Worm (Caenorhabditis elegans) whole organism, L1 larva: ENCODE measurements around the gene F14F3.5.

Source experiments
- C16A3.4 ChIP-seq: fragments of 150-350 bp; optimal IDR thresholded peaks from 2 replicates; lab custom pipeline; 2014; ENCODE audit warnings: missing biosample characterization, missing genetic modification characterization
- F16B12.6 ChIP-seq: fragments of 150-350 bp; optimal IDR thresholded peaks from 2 replicates; lab custom pipeline; 2014; ENCODE audit warnings: missing biosample characterization, missing genetic modification characterization
- blmp-1 ChIP-seq: fragments of 150-350 bp; optimal IDR thresholded peaks from 2 replicates; lab custom pipeline; 2014; ENCODE audit warnings: missing biosample characterization, missing genetic modification characterization
- ceh-63 ChIP-seq: fragments of 200-800 bp; sonication (Bioruptor generic); optimal IDR thresholded peaks from 2 replicates; lab custom pipeline; 2018; ENCODE audit warnings: mild to moderate bottlenecking, missing genetic modification characterization, missing compliant biosample characterization
- ceh-82 ChIP-seq, 3 experiments: fragments of 150-350 bp in 1 of 3; sonication (generic microtip) in 2 of 3; optimal IDR thresholded peaks; 2 replicates each; lab custom pipeline; 2014 to 2017; ENCODE audit warnings: missing biosample characterization in 3 of 3, missing genetic modification characterization in 3 of 3
- ceh-90 ChIP-seq: sonication (generic microtip); optimal IDR thresholded peaks from 2 replicates; lab custom pipeline; 2016; ENCODE audit warnings: missing genetic modification characterization, missing compliant biosample characterization
- dpl-1 ChIP-seq, 3 experiments: fragments of 150-350 bp in 2 of 3; sonication (generic microtip) in 1 of 3; optimal IDR thresholded peaks; 2 replicates each; lab custom pipeline; 2014 to 2017; ENCODE audit warnings: missing biosample characterization in 3 of 3, missing genetic modification characterization in 3 of 3, missing genetic modification reagents in 3 of 3
- dsc-1 ChIP-seq: sonication (generic microtip); optimal IDR thresholded peaks from 2 replicates; lab custom pipeline; 2016; ENCODE audit warnings: mild to moderate bottlenecking, missing genetic modification characterization, missing compliant biosample characterization
- efl-1 ChIP-seq, 4 experiments: fragments of 150-350 bp; optimal IDR thresholded peaks in 3 of 4; peaks in 1 of 4; 1 replicate in 1 of 4; 2 replicates in 3 of 4; lab custom pipeline; 2014; ENCODE audit warnings: missing biosample characterization in 2 of 4, missing genetic modification characterization in 2 of 4, missing genetic modification reagents in 2 of 4
- egl-27 ChIP-seq, 2 experiments: fragments of 150-350 bp in 1 of 2; sonication (generic microtip); optimal IDR thresholded peaks; 3 replicates each; lab custom pipeline; 2017 to 2018; ENCODE audit warnings: missing biosample characterization in 2 of 2, missing genetic modification characterization in 2 of 2, missing genetic modification reagents in 2 of 2
- elt-3 ChIP-seq, 6 experiments: fragments of 150-350 bp in 1 of 6; sonication (generic microtip); optimal IDR thresholded peaks; 2 replicates each; lab custom pipeline; 2017 to 2018; ENCODE audit warnings: missing biosample characterization in 6 of 6, missing genetic modification characterization in 6 of 6, inconsistent platforms in 1 of 6
- ets-5 ChIP-seq: fragments of 200-800 bp; sonication (Bioruptor generic); IDR thresholded peaks from 2 replicates; pipeline ENCODE4 v1.3.6; 2022; ENCODE audit warnings: missing genetic modification characterization, missing compliant biosample characterization
- fkh-10 ChIP-seq: sonication (generic microtip); optimal IDR thresholded peaks from 2 replicates; lab custom pipeline; 2017; ENCODE audit warnings: missing biosample characterization, missing genetic modification reagents, missing genetic modification characterization
- fkh-8 ChIP-seq: sonication (generic microtip); optimal IDR thresholded peaks from 2 replicates; lab custom pipeline; 2016; ENCODE audit warnings: mild to moderate bottlenecking, missing genetic modification characterization, missing compliant biosample characterization
- grh-1 ChIP-seq: fragments of 200-800 bp; sonication (Bioruptor generic); IDR thresholded peaks from 2 replicates; pipeline ENCODE4 v1.3.6; 2022; ENCODE audit warnings: missing genetic modification reagents, missing genetic modification characterization, missing compliant biosample characterization
- hlh-4 ChIP-seq: sonication (generic microtip); optimal IDR thresholded peaks from 2 replicates; lab custom pipeline; 2016; ENCODE audit warnings: mild to moderate bottlenecking, missing genetic modification characterization, missing compliant biosample characterization
- lin-13 ChIP-seq: fragments of 150-350 bp; optimal IDR thresholded peaks from 2 replicates; lab custom pipeline; 2014; ENCODE audit warnings: missing biosample characterization, missing genetic modification reagents, missing genetic modification characterization
- lin-35 ChIP-seq, 2 experiments: fragments of 150-350 bp; optimal IDR thresholded peaks; 2 replicates each; lab custom pipeline; 2014; ENCODE audit warnings: missing biosample characterization in 2 of 2, missing genetic modification characterization in 2 of 2, missing genetic modification reagents in 2 of 2
- lsy-2 ChIP-seq, 2 experiments: fragments of 150-350 bp; optimal IDR thresholded peaks; 2 replicates each; lab custom pipeline; 2014; ENCODE audit warnings: missing biosample characterization in 2 of 2, missing genetic modification characterization in 2 of 2
- mdl-1 ChIP-seq, 2 experiments: fragments of 150-350 bp; optimal IDR thresholded peaks; 2 replicates each; lab custom pipeline; 2014 to 2017; ENCODE audit warnings: missing biosample characterization in 2 of 2, missing genetic modification characterization in 2 of 2, inconsistent platforms in 1 of 2
- mef-2 ChIP-seq: fragments of 150-350 bp; optimal IDR thresholded peaks from 2 replicates; lab custom pipeline; 2014; ENCODE audit warnings: missing biosample characterization, missing genetic modification characterization
- mep-1 ChIP-seq: fragments of 150-350 bp; optimal IDR thresholded peaks from 2 replicates; lab custom pipeline; 2014; ENCODE audit warnings: missing biosample characterization, missing genetic modification characterization
- nhr-11 ChIP-seq: fragments of 150-350 bp; optimal IDR thresholded peaks from 2 replicates; lab custom pipeline; 2014; ENCODE audit warnings: missing biosample characterization, missing genetic modification characterization
- nhr-19 ChIP-seq: fragments of 200-800 bp; sonication (Bioruptor generic); conservative IDR thresholded peaks from 2 replicates; pipeline ENCODE4 v1.3.6; 2022; ENCODE audit warnings: missing genetic modification characterization, missing compliant biosample characterization
- nhr-20 ChIP-seq: sonication (generic microtip); optimal IDR thresholded peaks from 2 replicates; lab custom pipeline; 2016; ENCODE audit warnings: mild to moderate bottlenecking, missing genetic modification characterization, missing compliant biosample characterization
- nhr-28 ChIP-seq: fragments of 150-350 bp; optimal IDR thresholded peaks from 2 replicates; lab custom pipeline; 2014; ENCODE audit warnings: missing biosample characterization, missing genetic modification characterization
- nhr-47 ChIP-seq: sonication (generic microtip); optimal IDR thresholded peaks from 2 replicates; lab custom pipeline; 2016; ENCODE audit warnings: mild to moderate bottlenecking, missing genetic modification characterization, moderate library complexity, missing compliant biosample characterization
- nhr-71 ChIP-seq: sonication (generic microtip); optimal IDR thresholded peaks from 2 replicates; lab custom pipeline; 2016; ENCODE audit warnings: mild to moderate bottlenecking, missing genetic modification characterization, moderate library complexity, missing compliant biosample characterization
- nhr-76 ChIP-seq: sonication (generic microtip); optimal IDR thresholded peaks from 2 replicates; lab custom pipeline; 2017; ENCODE audit warnings: missing biosample characterization, missing genetic modification characterization
- nhr-85 ChIP-seq: sonication (generic microtip); peaks from one replicate; lab custom pipeline; 2016; ENCODE audit warnings: missing genetic modification characterization, inconsistent platforms, missing compliant biosample characterization
- nhr-90 ChIP-seq: sonication (generic microtip); optimal IDR thresholded peaks from 2 replicates; lab custom pipeline; 2016; ENCODE audit warnings: mild to moderate bottlenecking, missing genetic modification characterization, missing compliant biosample characterization; ENCODE audit not compliant: poor library complexity
- pag-3 ChIP-seq: sonication (generic microtip); optimal IDR thresholded peaks from 2 replicates; lab custom pipeline; 2017; ENCODE audit warnings: missing genetic modification characterization, mild to moderate bottlenecking, missing compliant biosample characterization, antibody characterized with exemption, borderline replicate concordance; ENCODE audit not compliant: insufficient read depth
- pqm-1 ChIP-seq: sonication (generic microtip); optimal IDR thresholded peaks from 3 replicates; lab custom pipeline; 2017; ENCODE audit warnings: missing biosample characterization, missing genetic modification characterization
- rnt-1 ChIP-seq: sonication (generic microtip); optimal IDR thresholded peaks from 2 replicates; lab custom pipeline; 2016; ENCODE audit warnings: mild to moderate bottlenecking, missing genetic modification characterization, moderate library complexity, missing compliant biosample characterization
- snu-23 ChIP-seq: sonication (generic microtip); optimal IDR thresholded peaks from 2 replicates; lab custom pipeline; 2016; ENCODE audit warnings: missing genetic modification characterization, missing compliant biosample characterization
- sptf-1 ChIP-seq: fragments of 150-350 bp; optimal IDR thresholded peaks from 2 replicates; lab custom pipeline; 2014; ENCODE audit warnings: missing biosample characterization, missing genetic modification characterization
- sup-37 ChIP-seq: fragments of 200-800 bp; sonication (Bioruptor generic); optimal IDR thresholded peaks from 2 replicates; lab custom pipeline; 2018; ENCODE audit warnings: mild to moderate bottlenecking, missing genetic modification characterization, missing compliant biosample characterization
- swsn-7 ChIP-seq: sonication (generic microtip); optimal IDR thresholded peaks from 2 replicates; lab custom pipeline; 2016; ENCODE audit warnings: missing genetic modification characterization, missing compliant biosample characterization
- tbx-2 ChIP-seq: sonication (generic microtip); optimal IDR thresholded peaks from 2 replicates; lab custom pipeline; 2016; ENCODE audit warnings: missing genetic modification characterization, missing compliant biosample characterization
- unc-130 ChIP-seq: fragments of 150-350 bp; optimal IDR thresholded peaks from 2 replicates; lab custom pipeline; 2017; ENCODE audit warnings: missing biosample characterization, missing genetic modification characterization, inconsistent platforms
- unc-62 ChIP-seq: fragments of 150-350 bp; optimal IDR thresholded peaks from 2 replicates; lab custom pipeline; 2014; ENCODE audit warnings: missing biosample characterization, missing genetic modification reagents, missing genetic modification characterization
- unc-98 ChIP-seq: fragments of 200-800 bp; sonication (Bioruptor generic); IDR thresholded peaks from 2 replicates; pipeline ENCODE4 v1.3.6; 2022; ENCODE audit warnings: missing genetic modification characterization, missing compliant biosample characterization
- vab-15 ChIP-seq: sonication (generic microtip); optimal IDR thresholded peaks from 2 replicates; lab custom pipeline; 2017; ENCODE audit warnings: missing genotype, mild to moderate bottlenecking, missing genetic modification characterization, missing compliant biosample characterization
- xbp-1 ChIP-seq: sonication (generic microtip); optimal IDR thresholded peaks from 2 replicates; lab custom pipeline; 2016; ENCODE audit warnings: missing genetic modification characterization, missing compliant biosample characterization
- zag-1 ChIP-seq: fragments of 150-350 bp; optimal IDR thresholded peaks from 2 replicates; lab custom pipeline; 2014; ENCODE audit warnings: missing biosample characterization, missing genetic modification characterization
- ztf-11 ChIP-seq, 2 experiments: sonication (generic microtip); optimal IDR thresholded peaks; 2 replicates each; lab custom pipeline; 2016 to 2017; ENCODE audit warnings: missing genetic modification characterization in 2 of 2, missing biosample characterization in 1 of 2, missing compliant biosample characterization in 1 of 2

Gene F14F3.5

DNA sequence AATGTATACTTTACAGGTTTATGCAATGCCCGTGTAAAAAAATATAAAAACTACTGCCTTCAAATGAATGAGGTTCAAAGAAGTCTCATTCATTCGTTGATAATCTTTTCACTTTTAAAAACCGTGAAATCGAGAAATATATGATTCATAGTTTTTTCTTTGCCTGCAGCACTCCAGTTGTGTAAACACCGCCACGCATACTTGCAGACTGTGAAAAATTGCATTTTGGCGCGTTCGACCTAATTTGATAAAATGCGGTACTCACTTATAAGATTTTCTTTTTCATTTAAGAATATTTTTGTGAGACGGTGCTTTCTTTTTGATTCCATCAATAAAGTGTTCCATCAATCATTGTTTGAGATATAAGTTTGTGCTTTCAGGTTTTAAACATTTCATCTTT lies 37.7 kb upstream of the F14F3.5 start:
- no peak for TF ChIP-seq vab-15
- TF ChIP-seq xbp-1, result peak; percentile 32
- TF ChIP-seq grh-1 (GFP tag; lab: Robert Waterston, UW), result no peak
- no peak for TF ChIP-seq ceh-90 (tag; lab: Kevin White, UChicago)
- no peak for TF ChIP-seq ceh-63 (GFP tag; lab: Kevin White, UChicago)
- TF ChIP-seq nhr-76, result no peak
- peak; percentile 21 for TF ChIP-seq tbx-2 (tag; lab: Kevin White, UChicago)
- TF ChIP-seq unc-98, result no peak
- TF ChIP-seq F16B12.6 (tag; lab: Kevin White, UChicago), result peak; percentile 84
- peak; percentile 31 for TF ChIP-seq nhr-47 (tag; lab: Kevin White, UChicago)
- TF ChIP-seq fkh-10 (GFP tag; lab: Kevin White, UChicago), result no peak
- TF ChIP-seq pqm-1 (tag; lab: Kevin White, UChicago), result no peak
- peak; percentile 21 to 70 (median 69) for TF ChIP-seq dpl-1 (GFP tag; optimal IDR thresholded peaks at IDR 0.05; lab: Kevin White, UChicago)
- TF ChIP-seq mdl-1 (tag; optimal IDR thresholded peaks at IDR 0.05; lab: Kevin White, UChicago), result peak in 1 of 2 experiments; percentile 32
- peak; percentile 20 to 58 for TF ChIP-seq lsy-2 (tag; optimal IDR thresholded peaks at IDR 0.05; lab: Kevin White, UChicago)
- peak; percentile 50 for TF ChIP-seq swsn-7 (tag; lab: Kevin White, UChicago)
- TF ChIP-seq sptf-1, result no peak
- TF ChIP-seq snu-23, result peak; percentile 63
- peak; percentile 21 for TF ChIP-seq unc-130 (tag; lab: Kevin White, UChicago)
- TF ChIP-seq blmp-1 (tag; lab: Kevin White, UChicago), result peak; percentile 77
- peak; percentile 50 for TF ChIP-seq nhr-20
- TF ChIP-seq ets-5 (GFP tag; lab: Robert Waterston, UW), result no peak
- peak; percentile 46 for TF ChIP-seq C16A3.4 (tag; lab: Kevin White, UChicago)
- TF ChIP-seq mep-1 (tag; lab: Kevin White, UChicago), result peak; percentile 69
- TF ChIP-seq nhr-85 (tag; lab: Kevin White, UChicago), result peak; percentile 61
- TF ChIP-seq lin-13 (GFP tag; lab: Kevin White, UChicago), result no peak
- peak; percentile 26 to 80 for TF ChIP-seq lin-35 (GFP tag; optimal IDR thresholded peaks at IDR 0.05; lab: Kevin White, UChicago)
- no peak for TF ChIP-seq sup-37 (GFP tag; lab: Kevin White, UChicago)
- peak; percentile 16 for TF ChIP-seq nhr-90 (tag; lab: Kevin White, UChicago)
- peak; percentile 44 for TF ChIP-seq nhr-71 (tag; lab: Kevin White, UChicago)
- no peak for TF ChIP-seq nhr-28
- TF ChIP-seq ceh-82 (tag; optimal IDR thresholded peaks at IDR 0.05; lab: Kevin White, UChicago), result peak in 1 of 3 experiments; percentile 18
- TF ChIP-seq dsc-1 (tag; lab: Kevin White, UChicago), result peak; percentile 29
- no peak for TF ChIP-seq ztf-11 (tag; optimal IDR thresholded peaks at IDR 0.05; lab: Kevin White, UChicago)
- TF ChIP-seq fkh-8 (tag; lab: Kevin White, UChicago), result no peak
- no peak for TF ChIP-seq pag-3 (tag; lab: Kevin White, UChicago)
- TF ChIP-seq hlh-4 (tag; lab: Kevin White, UChicago), result no peak
- peak; percentile 33 to 58 for TF ChIP-seq efl-1 (optimal IDR thresholded peaks at IDR 0.05; lab: Kevin White, UChicago)
- peak; percentile 57 to 96 for TF ChIP-seq efl-1 (GFP tag; optimal IDR thresholded peaks at IDR 0.05 in 1 of 2; lab: Kevin White, UChicago)
- no peak for TF ChIP-seq unc-62
- TF ChIP-seq nhr-19 (GFP tag; lab: Robert Waterston, UW), result 0 out of 2 replicates have a peak, but pooled peaks have one; percentile 4
- no peak for TF ChIP-seq mef-2 (tag; lab: Kevin White, UChicago)
- TF ChIP-seq egl-27 (tag; optimal IDR thresholded peaks at IDR 0.05; lab: Kevin White, UChicago), result no peak
- peak; percentile 14 for TF ChIP-seq rnt-1 (tag; lab: Kevin White, UChicago)
- TF ChIP-seq elt-3 (tag; optimal IDR thresholded peaks at IDR 0.05; lab: Kevin White, UChicago), result peak in 2 of 6 experiments; percentile 0 to 26
- TF ChIP-seq zag-1 (tag; lab: Kevin White, UChicago), result no peak
- TF ChIP-seq nhr-11 (tag; lab: Kevin White, UChicago), result no peak
